Fruit fly (Drosophila melanogaster) Kc167 (cell line): ENCODE results near the gene sit.

ENCODE experiments used
- Myc ChIP-seq: fragments of >200 bp; optimal IDR thresholded peaks from 2 replicates; lab custom pipeline; 2017; ENCODE audit warnings: missing external identifiers
- Sin3A ChIP-seq: fragments of >200 bp; optimal IDR thresholded peaks from 2 replicates; lab custom pipeline; 2018; ENCODE audit warnings: missing external identifiers
- h ChIP-seq: fragments of >200 bp; optimal IDR thresholded peaks from 3 replicates; lab custom pipeline; 2018; ENCODE audit warnings: missing external identifiers
- insv ChIP-seq: fragments of >200 bp; optimal IDR thresholded peaks from 3 replicates; lab custom pipeline; 2018; ENCODE audit warnings: missing external identifiers
- psq ChIP-seq: fragments of >200 bp; optimal IDR thresholded peaks from 2 replicates; lab custom pipeline; 2017; ENCODE audit warnings: missing external identifiers
- ttk ChIP-seq: sonication (Bioruptor generic); optimal IDR thresholded peaks from 2 replicates; lab custom pipeline; 2017; ENCODE audit warnings: missing external identifiers

sit gene

DNA sequence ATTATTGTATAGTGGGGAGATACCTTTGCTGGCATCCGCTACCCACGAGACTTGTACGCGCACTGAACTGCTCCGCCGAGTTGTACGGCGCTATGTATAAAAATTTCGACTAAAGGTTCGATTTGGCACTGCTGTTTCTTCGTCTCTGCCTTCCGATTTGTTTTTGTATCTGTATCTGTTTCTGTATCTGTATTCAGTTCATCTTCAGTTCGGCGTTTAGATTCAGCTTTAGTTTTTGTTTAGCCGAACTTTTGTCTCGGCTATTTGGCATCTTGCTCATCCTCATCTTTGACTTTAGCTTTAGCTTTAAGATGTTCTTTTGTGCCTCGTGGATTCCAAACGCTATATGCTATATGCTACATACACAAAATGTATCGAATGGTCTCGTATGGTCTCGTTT lies at the start of gene sit:
TSS of gene sit (minus strand) at position 71 of the 400 bp plus-strand sequence.
- TF ChIP-seq Sin3A (lab: Kevin White, UChicago) (no peak), insv (lab: Kevin White, UChicago) (no peak), h (lab: Kevin White, UChicago) (no peak)

DNA sequence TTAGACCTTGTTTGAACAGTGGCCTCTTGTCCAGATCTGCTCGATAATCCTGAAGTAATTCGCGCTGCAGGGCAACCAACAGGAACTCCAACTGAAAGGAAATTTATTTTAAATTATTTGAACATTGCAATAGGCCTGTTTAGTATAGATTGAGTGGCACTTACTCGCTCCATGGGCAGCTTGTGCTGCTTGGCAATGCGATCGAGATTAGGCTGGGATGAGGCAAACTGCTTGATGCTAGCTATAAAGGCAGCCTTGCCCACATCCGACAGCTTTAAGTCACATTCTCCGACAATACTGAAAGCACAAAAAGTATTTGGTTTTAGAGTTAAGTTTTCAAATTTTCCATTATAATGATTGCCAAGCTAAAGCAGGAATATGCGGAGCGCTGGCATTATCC lies 46.8 kb upstream of the sit start, which contains the start of gene CG13843:
TSS of gene CG13843 (plus strand) at position 301 of the 400 bp plus-strand sequence.
- TF ChIP-seq h (lab: Kevin White, UChicago) = no peak
- no peak for TF ChIP-seq Sin3A (lab: Kevin White, UChicago)
- no peak for TF ChIP-seq Myc (lab: Kevin White, UChicago)
- no peak for TF ChIP-seq insv (lab: Kevin White, UChicago)
- no peak for TF ChIP-seq ttk
- TF ChIP-seq psq (lab: Kevin White, UChicago) = no peak

DNA sequence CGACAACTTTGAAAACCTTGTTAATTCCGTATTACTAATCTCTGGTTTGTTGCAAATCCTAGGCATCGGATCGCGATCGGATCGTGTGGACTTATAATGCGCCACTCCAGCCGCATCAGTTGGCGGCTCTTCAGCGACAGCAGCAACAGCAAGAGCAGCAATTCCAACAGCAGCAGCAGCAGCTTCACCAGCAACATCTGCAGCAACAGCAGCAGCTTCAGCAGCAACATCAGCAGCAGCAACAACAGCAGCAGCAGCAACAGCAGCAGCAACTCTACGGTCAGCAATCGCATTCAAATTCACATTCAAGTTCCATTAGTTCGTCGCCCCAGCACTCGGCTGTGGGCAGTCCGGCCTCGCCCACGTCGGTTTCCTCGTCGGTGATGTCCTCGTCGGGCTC lies 40.4 kb upstream of the sit start:
- TF ChIP-seq ttk (no peak), psq (lab: Kevin White, UChicago) (no peak), insv (lab: Kevin White, UChicago) (no peak), Myc (lab: Kevin White, UChicago) (no peak), h (lab: Kevin White, UChicago) (no peak), Sin3A (lab: Kevin White, UChicago) (no peak)

DNA sequence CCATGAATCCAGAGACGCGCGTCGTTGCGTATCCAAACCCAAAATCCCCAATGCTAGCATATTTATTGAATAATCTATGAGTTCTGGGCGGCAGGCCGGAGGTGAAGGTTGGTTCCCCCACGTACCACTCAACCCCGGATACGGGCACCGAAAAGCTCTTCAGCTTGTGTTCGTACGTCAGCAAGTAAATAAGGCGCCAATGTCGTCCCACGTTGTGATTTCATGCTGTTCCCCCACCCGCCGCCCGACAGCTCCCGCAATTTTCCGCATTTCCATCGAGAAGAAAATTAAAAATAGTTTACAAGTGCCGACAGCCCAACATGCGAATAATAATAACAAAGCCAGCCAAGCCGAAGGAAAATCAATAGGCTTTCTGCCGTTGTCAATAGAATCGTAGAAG lies 36.4 kb upstream of the sit start:
- TF ChIP-seq ttk (no peak), Sin3A (lab: Kevin White, UChicago) (no peak), insv (lab: Kevin White, UChicago) (no peak), psq (lab: Kevin White, UChicago) (no peak), h (lab: Kevin White, UChicago) (no peak), Myc (lab: Kevin White, UChicago) (no peak)

DNA sequence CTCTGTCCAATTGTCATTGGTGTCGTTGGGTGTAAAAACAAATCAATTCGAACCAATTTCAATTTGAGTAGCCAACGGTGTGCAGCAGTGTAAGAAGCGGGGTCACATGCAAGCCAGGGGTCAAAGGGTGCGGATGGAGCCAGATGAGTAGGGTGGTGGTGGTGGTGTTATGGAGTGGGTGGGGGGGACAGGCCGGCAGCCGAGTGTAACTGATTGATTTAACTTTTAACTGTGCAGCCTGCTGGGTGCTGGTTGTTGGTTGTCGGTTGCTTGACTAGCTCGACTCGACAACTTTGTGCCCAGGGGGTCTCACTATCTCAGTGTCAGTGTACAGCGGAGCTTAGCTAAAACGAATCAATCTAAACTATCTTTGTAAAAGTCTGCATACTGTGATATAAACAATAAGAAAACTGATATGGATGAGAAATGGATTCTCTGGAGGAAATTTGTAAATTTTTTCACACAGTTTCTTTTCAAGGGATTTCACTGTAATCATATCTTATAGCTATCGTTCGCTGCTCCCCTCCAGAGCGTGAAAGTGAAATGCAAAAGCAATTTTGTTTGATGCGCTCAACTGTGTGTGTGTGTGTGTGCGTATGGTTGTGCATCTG lies 35.1 kb upstream of the sit start:
- TF ChIP-seq psq (lab: Kevin White, UChicago) (no peak), ttk (no peak), Sin3A (lab: Kevin White, UChicago) (no peak), h (lab: Kevin White, UChicago) (no peak), insv (lab: Kevin White, UChicago) (no peak), Myc (lab: Kevin White, UChicago) (no peak)

DNA sequence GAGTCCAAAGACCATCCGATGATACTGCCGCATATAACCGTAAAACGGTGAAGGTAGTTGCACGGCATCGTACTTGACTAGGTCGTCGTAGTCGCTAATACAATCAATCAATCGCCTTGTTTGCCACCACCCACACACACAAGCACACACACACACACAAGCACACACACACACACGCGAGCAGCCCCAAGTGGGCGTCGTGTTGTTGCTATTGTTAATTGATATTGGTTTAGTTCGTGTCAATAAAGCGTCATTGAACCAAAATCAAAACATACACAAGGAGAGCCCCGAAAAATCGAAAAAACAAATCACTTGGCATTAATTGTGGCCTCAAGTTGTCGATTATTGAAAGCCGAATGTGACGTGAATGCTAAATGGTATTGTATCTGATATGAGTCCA lies 34.1 kb upstream of the sit start:
- no peak for TF ChIP-seq ttk
- TF ChIP-seq Sin3A (lab: Kevin White, UChicago) = no peak
- no peak for TF ChIP-seq psq (lab: Kevin White, UChicago)
- no peak for TF ChIP-seq insv (lab: Kevin White, UChicago)
- no peak for TF ChIP-seq h (lab: Kevin White, UChicago)

DNA sequence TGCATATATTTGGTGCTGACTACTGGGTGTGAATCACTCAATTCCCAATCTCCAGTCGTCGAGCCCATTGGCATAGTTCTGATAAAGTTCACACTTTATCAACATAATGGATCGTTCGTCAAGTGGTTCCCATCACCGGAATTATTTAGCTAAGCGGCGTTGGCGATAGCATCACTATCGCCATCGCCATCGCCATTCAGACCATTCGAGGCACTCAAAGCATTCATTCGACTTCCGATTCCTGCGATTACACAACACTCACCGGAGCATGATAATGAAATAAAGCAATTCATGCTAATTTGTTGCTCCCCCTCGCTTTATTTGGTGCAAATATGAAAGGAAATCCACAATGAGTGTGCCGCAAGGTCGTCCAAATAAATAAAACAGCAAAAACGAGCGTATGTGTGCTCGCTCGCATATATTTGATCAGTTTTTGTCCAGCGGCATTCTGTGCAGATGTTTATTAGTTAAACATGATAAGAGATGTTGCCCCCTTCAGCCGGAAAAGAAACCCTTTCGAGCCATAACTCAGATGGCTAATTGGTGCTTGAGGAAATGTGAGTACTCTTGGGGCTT lies 33.0 kb upstream of the sit start:
- no peak for TF ChIP-seq ttk
- TF ChIP-seq psq (lab: Kevin White, UChicago) = no peak
- no peak for TF ChIP-seq h (lab: Kevin White, UChicago)
- no peak for TF ChIP-seq insv (lab: Kevin White, UChicago)
- TF ChIP-seq Sin3A (lab: Kevin White, UChicago) = no peak
- TF ChIP-seq Myc (lab: Kevin White, UChicago) = no peak

DNA sequence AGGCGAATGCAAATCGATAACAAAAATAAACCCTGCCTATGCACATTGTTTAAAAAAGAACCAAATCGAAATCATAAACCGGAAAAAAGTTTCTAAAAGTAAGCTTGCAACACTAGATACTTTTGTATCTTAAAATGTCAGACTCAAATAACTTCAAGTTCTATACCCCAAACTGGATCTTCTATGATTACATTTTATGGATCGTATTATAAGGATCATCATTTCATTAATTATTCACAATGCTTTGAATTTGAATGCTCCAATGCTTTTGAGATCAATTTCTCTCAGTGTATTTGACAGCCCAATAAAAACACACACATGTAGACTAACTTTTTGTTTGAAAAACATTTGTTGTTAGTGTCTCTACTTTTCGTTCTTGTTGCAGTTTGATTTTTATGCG lies 31.9 kb upstream of the sit start:
- no peak for TF ChIP-seq insv (lab: Kevin White, UChicago)
- TF ChIP-seq Sin3A (lab: Kevin White, UChicago) = no peak
- no peak for TF ChIP-seq h (lab: Kevin White, UChicago)
- no peak for TF ChIP-seq ttk
- TF ChIP-seq Myc (lab: Kevin White, UChicago) = no peak
- no peak for TF ChIP-seq psq (lab: Kevin White, UChicago)

DNA sequence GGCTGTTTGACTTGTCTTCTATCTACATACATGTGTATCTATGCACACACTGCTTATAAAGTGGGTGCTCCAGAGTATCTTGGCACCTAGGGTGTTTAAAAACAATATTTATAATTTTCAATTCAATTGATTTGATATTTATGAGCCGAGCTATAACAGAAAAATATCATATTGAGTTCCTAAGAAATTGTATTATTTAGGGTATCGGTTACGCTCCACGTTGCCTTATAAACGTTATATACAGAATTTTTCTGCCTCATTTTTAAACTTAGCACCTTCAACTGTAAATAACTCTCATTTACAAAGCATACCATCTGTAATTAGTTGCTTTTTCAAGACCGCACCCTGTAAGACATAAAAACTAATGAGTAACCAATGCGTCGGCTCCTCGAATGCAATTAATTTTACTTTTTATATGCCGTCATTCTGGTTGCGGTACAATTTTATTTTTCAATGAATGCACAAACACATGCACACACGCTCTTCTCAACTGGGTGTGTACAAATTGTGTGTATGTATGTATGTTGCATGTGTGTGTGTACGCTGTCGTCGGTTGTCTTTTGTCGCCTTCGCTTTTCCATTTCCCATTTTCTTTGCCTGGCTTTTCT lies 28.4 kb upstream of the sit start:
- TF ChIP-seq ttk (no peak), Sin3A (lab: Kevin White, UChicago) (no peak), h (lab: Kevin White, UChicago) (no peak), psq (lab: Kevin White, UChicago) (no peak), insv (lab: Kevin White, UChicago) (no peak), Myc (lab: Kevin White, UChicago) (no peak)

DNA sequence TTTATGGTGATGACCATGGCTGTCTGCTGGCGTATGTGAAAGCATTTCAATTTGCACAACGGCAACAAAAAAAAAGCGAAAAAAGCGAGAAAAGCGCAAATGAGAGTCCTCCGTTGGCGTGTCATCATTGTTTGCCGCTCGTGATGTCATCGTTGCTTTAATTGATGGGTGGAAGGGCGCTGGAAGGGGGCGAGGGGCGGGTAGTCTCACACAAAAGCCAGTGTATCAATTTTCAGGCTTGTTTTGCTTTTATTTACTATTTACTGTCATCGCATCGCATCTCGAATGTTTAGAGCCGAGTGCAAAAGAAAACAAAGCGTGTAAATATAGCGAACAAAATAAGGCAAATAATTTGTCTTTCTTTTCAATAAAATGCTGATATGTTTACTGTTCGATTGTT lies 26.9 kb upstream of the sit start:
- no peak for TF ChIP-seq psq (lab: Kevin White, UChicago)
- TF ChIP-seq Sin3A (lab: Kevin White, UChicago) = no peak
- TF ChIP-seq ttk = no peak
- TF ChIP-seq insv (lab: Kevin White, UChicago) = no peak
- TF ChIP-seq h (lab: Kevin White, UChicago) = no peak
- no peak for TF ChIP-seq Myc (lab: Kevin White, UChicago)

DNA sequence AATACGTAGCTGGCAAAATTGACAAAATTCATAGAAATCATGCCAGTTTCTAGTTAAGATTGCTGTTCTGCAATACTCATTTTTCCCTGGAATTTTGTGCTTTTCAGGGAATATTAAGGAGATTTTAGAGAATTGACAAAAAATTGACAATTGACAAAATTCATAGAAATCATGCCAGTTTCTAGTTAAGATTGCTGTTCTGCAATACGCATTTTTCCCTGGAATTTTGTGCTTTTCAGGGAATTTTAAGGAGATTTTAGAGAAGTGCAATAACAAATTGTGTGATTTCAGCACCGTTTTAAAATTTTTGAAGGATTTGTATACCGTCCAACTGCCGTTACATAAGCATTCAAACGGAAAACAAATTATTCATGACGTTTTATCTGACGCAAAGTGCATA lies 26.4 kb upstream of the sit start:
- TF ChIP-seq h (lab: Kevin White, UChicago) = no peak
- TF ChIP-seq psq (lab: Kevin White, UChicago) = no peak
- TF ChIP-seq Myc (lab: Kevin White, UChicago) = no peak
- TF ChIP-seq insv (lab: Kevin White, UChicago) = no peak
- TF ChIP-seq Sin3A (lab: Kevin White, UChicago) = no peak
- TF ChIP-seq ttk = no peak
